Worm (Caenorhabditis elegans) whole organism, late embryonic: ENCODE measurements around the gene T28C6.8.

ENCODE experiments used
- C08G9.2 ChIP-seq: sonication (generic microtip); optimal IDR thresholded peaks from 2 replicates; lab custom pipeline; 2016; ENCODE audit warnings: mild to moderate bottlenecking, missing genetic modification characterization, moderate library complexity, missing compliant biosample characterization
- F13H6.1 ChIP-seq: sonication (generic microtip); optimal IDR thresholded peaks from 2 replicates; lab custom pipeline; 2016; ENCODE audit warnings: missing genetic modification characterization, missing compliant biosample characterization
- K02D7.2 ChIP-seq: sonication (generic microtip); optimal IDR thresholded peaks from 2 replicates; lab custom pipeline; 2017; ENCODE audit warnings: mild to moderate bottlenecking, missing genetic modification characterization, missing compliant biosample characterization
- K09A11.1 ChIP-seq: sonication (generic microtip); optimal IDR thresholded peaks from 2 replicates; lab custom pipeline; 2017; ENCODE audit warnings: antibody characterized with exemption, mild to moderate bottlenecking, missing genetic modification characterization, missing compliant biosample characterization; ENCODE audit not compliant: insufficient read depth
- T23F11.4 ChIP-seq: fragments of 200-800 bp; sonication (Bioruptor generic); optimal IDR thresholded peaks from 2 replicates; lab custom pipeline; 2018; ENCODE audit warnings: mild to moderate bottlenecking, missing genetic modification characterization, missing compliant biosample characterization
- Y22D7AL.16 ChIP-seq: sonication (generic microtip); optimal IDR thresholded peaks from 2 replicates; lab custom pipeline; 2016; ENCODE audit warnings: missing genetic modification characterization, missing compliant biosample characterization
- ama-1 ChIP-seq: fragments of 150-350 bp; optimal IDR thresholded peaks from 2 replicates; lab custom pipeline; 2014
- ceh-14 ChIP-seq: sonication (generic microtip); optimal IDR thresholded peaks from 2 replicates; lab custom pipeline; 2016; ENCODE audit warnings: missing genotype, missing genetic modification characterization, missing compliant biosample characterization
- ceh-18 ChIP-seq: sonication (generic microtip); optimal IDR thresholded peaks from 2 replicates; lab custom pipeline; 2016; ENCODE audit warnings: missing genetic modification characterization, missing compliant biosample characterization
- ceh-19 ChIP-seq: fragments of 200-800 bp; sonication (Bioruptor generic); optimal IDR thresholded peaks from 2 replicates; lab custom pipeline; 2018; ENCODE audit warnings: mild to moderate bottlenecking, missing genetic modification characterization, missing compliant biosample characterization
- ceh-22 ChIP-seq: sonication (generic microtip); optimal IDR thresholded peaks from 2 replicates; lab custom pipeline; 2017; ENCODE audit warnings: missing biosample characterization, missing genetic modification characterization
- ceh-30 ChIP-seq: fragments of 150-350 bp; optimal IDR thresholded peaks from 2 replicates; lab custom pipeline; 2014; ENCODE audit warnings: missing biosample characterization, missing genetic modification characterization
- ceh-34 ChIP-seq: sonication (generic microtip); optimal IDR thresholded peaks from 2 replicates; lab custom pipeline; 2016; ENCODE audit warnings: mild to moderate bottlenecking, missing genetic modification characterization, missing compliant biosample characterization
- ceh-45 ChIP-seq: fragments of 200-800 bp; sonication (Bioruptor generic); IDR thresholded peaks from 2 replicates; pipeline ENCODE4 v1.3.6; 2022; ENCODE audit warnings: missing genetic modification reagents, missing genetic modification characterization, missing compliant biosample characterization
- ceh-48 ChIP-seq: sonication (generic microtip); optimal IDR thresholded peaks from 2 replicates; lab custom pipeline; 2016; ENCODE audit warnings: missing genetic modification characterization, inconsistent platforms, missing compliant biosample characterization
- ceh-6 ChIP-seq: fragments of 200-800 bp; sonication (Bioruptor generic); optimal IDR thresholded peaks from 2 replicates; lab custom pipeline; 2018; ENCODE audit warnings: mild to moderate bottlenecking, missing genetic modification characterization, missing compliant biosample characterization
- che-1 ChIP-seq: sonication (generic microtip); optimal IDR thresholded peaks from 2 replicates; lab custom pipeline; 2016; ENCODE audit warnings: mild to moderate bottlenecking, missing genetic modification characterization, missing compliant biosample characterization
- dmd-4 ChIP-seq: sonication (generic microtip); optimal IDR thresholded peaks from 2 replicates; lab custom pipeline; 2016; ENCODE audit warnings: borderline replicate concordance, missing genetic modification characterization, missing compliant biosample characterization
- elt-4 ChIP-seq: sonication (generic microtip); optimal IDR thresholded peaks from 2 replicates; lab custom pipeline; 2016; ENCODE audit warnings: missing genetic modification characterization, missing compliant biosample characterization
- eyg-1 ChIP-seq: sonication (generic microtip); optimal IDR thresholded peaks from 2 replicates; lab custom pipeline; 2016; ENCODE audit warnings: missing genotype, missing genetic modification characterization, missing compliant biosample characterization
- fax-1 ChIP-seq: sonication (generic microtip); optimal IDR thresholded peaks from 2 replicates; lab custom pipeline; 2016; ENCODE audit warnings: missing genotype, missing genetic modification characterization, missing compliant biosample characterization
- gmeb-2 ChIP-seq: sonication (generic microtip); optimal IDR thresholded peaks from 2 replicates; lab custom pipeline; 2016; ENCODE audit warnings: missing genetic modification characterization, inconsistent platforms, missing compliant biosample characterization
- hlh-13 ChIP-seq: fragments of 200-800 bp; sonication (Bioruptor generic); optimal IDR thresholded peaks from 2 replicates; lab custom pipeline; 2018; ENCODE audit warnings: mild to moderate bottlenecking, missing genetic modification characterization, missing compliant biosample characterization
- hlh-15 ChIP-seq: sonication (generic microtip); optimal IDR thresholded peaks from 2 replicates; lab custom pipeline; 2016; ENCODE audit warnings: missing genetic modification characterization, missing compliant biosample characterization
- hlh-30 ChIP-seq: sonication (generic microtip); optimal IDR thresholded peaks from 2 replicates; lab custom pipeline; 2017; ENCODE audit warnings: antibody characterized with exemption, missing genetic modification characterization, missing compliant biosample characterization; ENCODE audit not compliant: insufficient read depth
- hlh-6 ChIP-seq: sonication (generic microtip); optimal IDR thresholded peaks from 2 replicates; lab custom pipeline; 2016; ENCODE audit warnings: missing genotype, missing genetic modification characterization, missing compliant biosample characterization
- hlh-8 ChIP-seq: sonication (generic microtip); optimal IDR thresholded peaks from 2 replicates; lab custom pipeline; 2016; ENCODE audit warnings: missing genotype, missing genetic modification characterization, missing compliant biosample characterization
- lin-11 ChIP-seq: fragments of 200-800 bp; sonication (Bioruptor generic); optimal IDR thresholded peaks from 2 replicates; lab custom pipeline; 2018; ENCODE audit warnings: mild to moderate bottlenecking, missing genetic modification characterization, missing compliant biosample characterization
- nhr-232 ChIP-seq: sonication (generic microtip); optimal IDR thresholded peaks from 2 replicates; lab custom pipeline; 2016; ENCODE audit warnings: missing genetic modification characterization, missing compliant biosample characterization
- npax-4 ChIP-seq: sonication (generic microtip); optimal IDR thresholded peaks from 2 replicates; lab custom pipeline; 2016; ENCODE audit warnings: missing genetic modification characterization, missing compliant biosample characterization
- odd-2 ChIP-seq: sonication (generic microtip); optimal IDR thresholded peaks from 2 replicates; lab custom pipeline; 2017; ENCODE audit warnings: antibody characterized with exemption, mild to moderate bottlenecking, missing genetic modification characterization, missing compliant biosample characterization
- pax-1 ChIP-seq: fragments of 150-350 bp; optimal IDR thresholded peaks from 2 replicates; lab custom pipeline; 2014; ENCODE audit warnings: missing biosample characterization, missing genetic modification characterization
- pha-4 ChIP-seq: fragments of 150-350 bp; optimal IDR thresholded peaks from 2 replicates; lab custom pipeline; 2018; ENCODE audit warnings: missing biosample characterization, missing genetic modification reagents, missing genetic modification characterization
- pqm-1 ChIP-seq: sonication (generic microtip); optimal IDR thresholded peaks from 2 replicates; lab custom pipeline; 2016; ENCODE audit warnings: missing genetic modification characterization, missing compliant biosample characterization
- pros-1 ChIP-seq: fragments of 150-350 bp; optimal IDR thresholded peaks from 2 replicates; lab custom pipeline; 2014; ENCODE audit warnings: missing biosample characterization, missing genetic modification reagents, missing genetic modification characterization
- ref-2 ChIP-seq: sonication (generic microtip); optimal IDR thresholded peaks from 2 replicates; lab custom pipeline; 2016; ENCODE audit warnings: missing genetic modification characterization, missing compliant biosample characterization
- rnt-1 ChIP-seq: sonication (generic microtip); optimal IDR thresholded peaks from 2 replicates; lab custom pipeline; 2016; ENCODE audit warnings: missing genetic modification characterization, missing compliant biosample characterization
- sdc-2 ChIP-seq: sonication (generic microtip); optimal IDR thresholded peaks from 2 replicates; lab custom pipeline; 2016; ENCODE audit warnings: missing genotype, missing genetic modification characterization, missing compliant biosample characterization
- sox-4 ChIP-seq: sonication (generic microtip); optimal IDR thresholded peaks from 2 replicates; lab custom pipeline; 2017; ENCODE audit warnings: mild to moderate bottlenecking, missing genetic modification characterization, inconsistent platforms, missing compliant biosample characterization
- syd-9 ChIP-seq: sonication (generic microtip); optimal IDR thresholded peaks from 2 replicates; lab custom pipeline; 2016; ENCODE audit warnings: mild to moderate bottlenecking, missing genetic modification characterization, moderate library complexity, missing compliant biosample characterization
- tbx-2 ChIP-seq: sonication (generic microtip); optimal IDR thresholded peaks from 2 replicates; lab custom pipeline; 2016; ENCODE audit warnings: missing genetic modification characterization, missing compliant biosample characterization
- ttx-3 ChIP-seq: sonication (generic microtip); optimal IDR thresholded peaks from 2 replicates; lab custom pipeline; 2016; ENCODE audit warnings: missing genetic modification reagents, missing genetic modification characterization, missing compliant biosample characterization
- unc-3 ChIP-seq, 2 experiments: fragments of 200-800 bp in 1 of 2; sonication (Bioruptor generic) in 1 of 2; sonication (generic microtip) in 1 of 2; conservative IDR thresholded peaks in 1 of 2; optimal IDR thresholded peaks in 1 of 2; 2 replicates each; pipeline versions ENCODE4 v1.3.6 to Lab custom; 2016 to 2022; ENCODE audit warnings: missing compliant biosample characterization in 2 of 2, missing genetic modification characterization in 2 of 2, missing genetic modification reagents in 1 of 2
- zip-5 ChIP-seq: sonication (generic microtip); optimal IDR thresholded peaks from 2 replicates; lab custom pipeline; 2016; ENCODE audit warnings: missing genetic modification characterization, missing compliant biosample characterization

Gene T28C6.8

ce11 chrIV:8855963-8856362 is 25.4 kb upstream of the T28C6.8 start, which contains the start of gene T11B7.5:
Gene T11B7.5 (minus strand): TSS chrIV:8856063.
- TF ChIP-seq Y22D7AL.16 (tag; lab: Kevin White, UChicago) (no peak), che-1 (tag; lab: Kevin White, UChicago) (no peak), unc-3 (GFP tag; conservative IDR thresholded peaks at IDR 0.05; lab: Robert Waterston, UW) (no peak), unc-3 (tag; optimal IDR thresholded peaks at IDR 0.05; lab: Kevin White, UChicago) (no peak), sdc-2 (tag; lab: Kevin White, UChicago) (no peak), sox-4 (no peak), ceh-34 (tag; lab: Kevin White, UChicago) (no peak), ref-2 (tag; lab: Kevin White, UChicago) (no peak), odd-2 (tag; lab: Kevin White, UChicago) (no peak), lin-11 (tag; lab: Kevin White, UChicago) (no peak), npax-4 (no peak), pros-1 (tag; lab: Kevin White, UChicago) (no peak), ttx-3 (tag; lab: Kevin White, UChicago) (no peak), pha-4 (no peak), dmd-4 (tag; lab: Kevin White, UChicago) (no peak), ceh-19 (GFP tag; lab: Kevin White, UChicago) (no peak), ceh-30 (tag; lab: Kevin White, UChicago) (no peak), gmeb-2 (no peak), ceh-22 (tag; lab: Kevin White, UChicago) (no peak), K09A11.1 (tag; lab: Kevin White, UChicago) (no peak)
- TF ChIP-seq, all 69 proteins: peak for 0

ce11 chrIV:8853301-8853700 is 22.8 kb upstream of the T28C6.8 start:
- TF ChIP-seq F13H6.1 (tag; lab: Kevin White, UChicago), result no peak

DNA sequence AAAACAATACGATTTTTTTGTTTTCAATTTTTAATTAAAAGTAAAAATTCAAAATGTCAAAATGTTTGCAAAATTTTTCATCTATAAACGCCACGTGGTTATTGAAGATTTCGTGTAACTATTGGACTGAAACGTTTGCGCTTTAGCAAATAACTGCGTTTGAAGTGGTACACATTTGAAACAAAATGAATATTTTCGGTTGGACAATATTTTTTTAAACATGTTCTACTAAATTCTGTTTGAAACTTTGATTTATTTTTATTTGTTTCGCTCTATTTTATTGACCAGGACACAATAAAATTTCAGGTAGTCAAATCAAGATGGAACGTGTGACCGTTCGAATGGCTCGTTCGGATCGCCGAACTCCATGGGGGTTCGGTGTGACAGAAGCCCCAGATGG is 21.7 kb upstream of the T28C6.8 start, which contains the start of gene alp-1:
Gene alp-1, plus strand, starts transcription at position 301 of the 400 bp plus-strand sequence.
- TF ChIP-seq hlh-13 (GFP tag; lab: Kevin White, UChicago), result no peak
- TF ChIP-seq syd-9 (tag; lab: Kevin White, UChicago), result no peak
- no peak for TF ChIP-seq hlh-6 (tag; lab: Kevin White, UChicago)
- no peak for TF ChIP-seq ref-2 (tag; lab: Kevin White, UChicago)
- no peak for TF ChIP-seq unc-3 (GFP tag; conservative IDR thresholded peaks at IDR 0.05; lab: Robert Waterston, UW)
- no peak for TF ChIP-seq unc-3 (tag; optimal IDR thresholded peaks at IDR 0.05; lab: Kevin White, UChicago)
- no peak for TF ChIP-seq hlh-8 (tag; lab: Kevin White, UChicago)
- TF ChIP-seq ceh-14 (tag; lab: Kevin White, UChicago), result no peak
- no peak for TF ChIP-seq C08G9.2
- TF ChIP-seq ceh-48 (tag; lab: Kevin White, UChicago), result no peak
- TF ChIP-seq rnt-1 (tag; lab: Kevin White, UChicago), result no peak
- TF ChIP-seq zip-5 (tag; lab: Kevin White, UChicago), result no peak
- TF ChIP-seq ama-1, result no peak
- no peak for TF ChIP-seq T23F11.4 (GFP tag; lab: Kevin White, UChicago)
- TF ChIP-seq hlh-15 (tag; lab: Kevin White, UChicago), result no peak
- no peak for TF ChIP-seq elt-4 (tag; lab: Kevin White, UChicago)
- TF ChIP-seq K02D7.2 (tag; lab: Kevin White, UChicago), result no peak
- TF ChIP-seq ceh-45, result no peak
- TF ChIP-seq che-1 (tag; lab: Kevin White, UChicago), result no peak
- no peak for TF ChIP-seq nhr-232 (tag; lab: Kevin White, UChicago)
- no peak for TF ChIP-seq npax-4
- TF ChIP-seq, all 69 proteins: peak for 0

DNA sequence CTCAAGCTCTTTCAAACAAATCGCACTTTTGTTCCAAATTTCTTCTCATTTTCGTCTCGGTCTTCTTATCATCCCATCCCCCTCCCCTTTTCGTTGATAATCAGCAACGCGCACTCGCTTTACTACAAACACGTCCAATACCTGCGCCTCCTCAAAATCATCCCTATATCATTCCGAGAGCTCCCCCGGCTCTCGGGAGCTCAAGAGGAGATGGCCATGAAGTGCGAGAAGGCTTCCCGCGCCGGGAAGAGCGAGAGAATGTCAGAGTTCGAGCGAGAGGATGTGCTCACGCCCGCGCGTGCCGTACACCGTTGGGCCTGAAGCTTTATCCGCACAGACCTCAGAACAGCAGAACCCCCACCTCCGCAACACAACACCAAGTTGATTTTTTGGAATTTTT is 20.3 kb upstream of the T28C6.8 start:
- TF ChIP-seq rnt-1 (tag; lab: Kevin White, UChicago), result peak; percentile 5
- no peak for TF ChIP-seq pax-1 (tag; lab: Kevin White, UChicago)
- TF ChIP-seq fax-1 (tag; lab: Kevin White, UChicago), result no peak
- no peak for TF ChIP-seq dmd-4 (tag; lab: Kevin White, UChicago)
- no peak for TF ChIP-seq hlh-8 (tag; lab: Kevin White, UChicago)
- no peak for TF ChIP-seq hlh-30 (tag; lab: Kevin White, UChicago)
- no peak for TF ChIP-seq sdc-2 (tag; lab: Kevin White, UChicago)
- TF ChIP-seq pqm-1 (tag; lab: Kevin White, UChicago), result no peak
- TF ChIP-seq ceh-18 (tag; lab: Kevin White, UChicago), result peak; percentile 75
- TF ChIP-seq tbx-2 (tag; lab: Kevin White, UChicago), result peak; percentile 24
- no peak for TF ChIP-seq ceh-6
- no peak for TF ChIP-seq npax-4
- TF ChIP-seq lin-11 (tag; lab: Kevin White, UChicago), result no peak
- no peak for TF ChIP-seq ttx-3 (tag; lab: Kevin White, UChicago)
- no peak for TF ChIP-seq ama-1
- no peak for TF ChIP-seq eyg-1 (tag; lab: Kevin White, UChicago)
- TF ChIP-seq unc-3 (GFP tag; conservative IDR thresholded peaks at IDR 0.05; lab: Robert Waterston, UW), result no peak
- TF ChIP-seq unc-3 (tag; optimal IDR thresholded peaks at IDR 0.05; lab: Kevin White, UChicago), result no peak
- TF ChIP-seq ceh-30 (tag; lab: Kevin White, UChicago), result no peak
- TF ChIP-seq pros-1 (tag; lab: Kevin White, UChicago), result no peak
